Worm (Caenorhabditis elegans): Measurements from ENCODE around the gene C05G5.2.
A peak's percentile ranks its signal among the peaks of the same experiment; 100 is the strongest.

Gene C05G5.2

ce11 chrX:14783434-14784142, 36.5 kb downstream of the C05G5.2 start (continued):
- peak; percentile 20 for TF ChIP-seq F22D6.2 (tag; optimal IDR thresholded peaks at IDR 0.05)
- TF ChIP-seq fkh-3 (tag; optimal IDR thresholded peaks at IDR 0.05): no peak
- TF ChIP-seq ceh-79 (tag; optimal IDR thresholded peaks at IDR 0.05): no peak
- TF ChIP-seq ets-4 (GFP tag; optimal IDR thresholded peaks at IDR 0.05): peak; percentile 71
- no peak for TF ChIP-seq let-526 (GFP tag; IDR thresholded peaks at IDR 0.05)
- TF ChIP-seq T26A5.8 (tag; optimal IDR thresholded peaks at IDR 0.05): no peak
- no peak for TF ChIP-seq bed-2 (GFP tag; IDR thresholded peaks at IDR 0.05)
- no peak for TF ChIP-seq ztf-18 (tag; optimal IDR thresholded peaks at IDR 0.05)
- peak; percentile 43 for TF ChIP-seq dox-1 (GFP tag; IDR thresholded peaks at IDR 0.05)
- no peak for TF ChIP-seq ama-1 (optimal IDR thresholded peaks at IDR 0.05)
- TF ChIP-seq ama-1 (GFP tag; optimal IDR thresholded peaks at IDR 0.05): no peak
- no peak for TF ChIP-seq pha-4 (tag; optimal IDR thresholded peaks at IDR 0.05)
- TF ChIP-seq hmg-1.2 (GFP tag; IDR thresholded peaks at IDR 0.05): no peak
- TF ChIP-seq cebp-1 (GFP tag; IDR thresholded peaks at IDR 0.05): peak; percentile 7; the same call in 1 of the 2 replicates
- peak; percentile 62 for TF ChIP-seq cebp-1 (tag; optimal IDR thresholded peaks at IDR 0.05)
- no peak for TF ChIP-seq dpl-1 (GFP tag; optimal IDR thresholded peaks at IDR 0.05)
- no peak for TF ChIP-seq mxl-1 (tag; optimal IDR thresholded peaks at IDR 0.05)
- no peak for TF ChIP-seq egl-18 (GFP tag; IDR thresholded peaks at IDR 0.05)

DNA sequence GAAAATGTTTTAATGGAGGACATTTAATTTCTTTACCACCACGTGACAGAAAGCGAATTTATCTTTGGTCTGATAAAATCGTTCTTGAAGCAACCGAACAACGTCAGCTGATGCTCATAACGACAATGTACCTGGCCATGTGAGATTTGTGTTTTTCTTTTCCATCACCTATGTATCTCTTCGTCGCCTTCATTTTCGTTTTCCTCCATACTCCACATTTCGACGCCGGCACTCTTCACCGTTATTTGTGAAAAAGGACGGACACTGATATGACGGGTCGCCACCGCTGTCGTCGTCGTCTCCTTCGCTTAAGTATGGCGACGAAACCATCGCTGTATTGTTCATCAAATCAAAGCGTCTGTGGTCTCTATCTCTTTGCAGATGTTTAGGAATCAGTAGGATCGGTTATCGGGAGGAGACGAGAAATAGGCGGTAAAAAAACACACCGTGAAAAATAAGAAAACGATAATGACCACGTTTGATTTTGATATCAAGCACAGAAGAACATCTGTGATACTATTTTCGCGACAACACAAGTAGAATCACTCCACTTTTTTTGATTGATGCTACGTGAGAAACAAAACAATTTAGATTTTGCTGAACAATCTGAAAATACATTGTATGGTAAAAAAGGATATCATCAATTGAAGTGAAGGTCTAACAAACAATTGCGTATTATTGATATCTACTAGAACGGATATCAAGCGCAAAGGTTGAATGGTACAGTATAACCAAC, 39.9 kb downstream of the C05G5.2 start:
- peak; percentile 35 for TF ChIP-seq nhr-80 (tag; optimal IDR thresholded peaks at IDR 0.05)
- TF ChIP-seq somi-1 (GFP tag; optimal IDR thresholded peaks at IDR 0.05): peak; percentile 19
- no peak for TF ChIP-seq nhr-90 (tag; optimal IDR thresholded peaks at IDR 0.05)
- TF ChIP-seq lin-40 (tag; optimal IDR thresholded peaks at IDR 0.05): peak; percentile 5

ce11 chrX:14787557-14787932, 40.4 kb downstream of the C05G5.2 start:
- TF ChIP-seq hsf-1 (GFP tag; IDR thresholded peaks at IDR 0.05) (0 out of 2 replicates have a peak, but pooled peaks have one; percentile 37), sptf-2 (GFP tag; optimal IDR thresholded peaks at IDR 0.05) (no peak), sea-2 (GFP tag; IDR thresholded peaks at IDR 0.05) (no peak)

ce11 chrX:14790320-14791048, 43.4 kb downstream of the C05G5.2 start, which contains the start of gene tatn-1:
tatn-1 (plus strand) TSS chrX:14791008.
- TF ChIP-seq ztf-28 (GFP tag; IDR thresholded peaks at IDR 0.05) (no peak), madf-3 (GFP tag; IDR thresholded peaks at IDR 0.05) (no peak), F55B11.4 (tag; optimal IDR thresholded peaks at IDR 0.05; ENCODE audit: borderline replicate concordance, insufficient read depth) (no peak), chd-7 (tag; optimal IDR thresholded peaks at IDR 0.05) (peak; percentile 26), atf-7 (tag; optimal IDR thresholded peaks at IDR 0.05) (peak; percentile 94), nhr-80 (tag; optimal IDR thresholded peaks at IDR 0.05) (peak; percentile 99), dox-1 (GFP tag; IDR thresholded peaks at IDR 0.05) (0 out of 2 replicates have a peak, but pooled peaks have one; percentile 36), sdz-38 (tag; optimal IDR thresholded peaks at IDR 0.05) (no peak), unc-62 (GFP tag; optimal IDR thresholded peaks at IDR 0.05) (peak; percentile 84), efl-1 (GFP tag; optimal IDR thresholded peaks at IDR 0.05) (no peak), lsy-27 (tag; optimal IDR thresholded peaks at IDR 0.05; ENCODE audit: borderline replicate concordance, insufficient read depth) (no peak), madf-10 (tag; optimal IDR thresholded peaks at IDR 0.05) (peak; percentile 60), nhr-90 (tag; optimal IDR thresholded peaks at IDR 0.05) (peak; percentile 32), T07F8.4 (tag; optimal IDR thresholded peaks at IDR 0.05) (no peak), mxl-1 (tag; optimal IDR thresholded peaks at IDR 0.05) (no peak), tlf-1 (GFP tag; optimal IDR thresholded peaks at IDR 0.05) (peak; percentile 24), ztf-25 (GFP tag; IDR thresholded peaks at IDR 0.05) (no peak), snpc-1.1 (tag; optimal IDR thresholded peaks at IDR 0.05; ENCODE audit: insufficient read depth) (no peak), tbx-9 (tag; optimal IDR thresholded peaks at IDR 0.05; ENCODE audit: borderline replicate concordance) (no peak), aptf-2 (GFP tag; conservative IDR thresholded peaks at IDR 0.05) (no peak), cebp-1 (GFP tag; IDR thresholded peaks at IDR 0.05) (no peak), cebp-1 (tag; optimal IDR thresholded peaks at IDR 0.05) (peak; percentile 79), hmg-1.2 (GFP tag; IDR thresholded peaks at IDR 0.05) (peak; percentile 53; the same call in 1 of the 2 replicates)

All from whole organism, young adult.